Worm (Caenorhabditis elegans) whole organism, L4 larva: ENCODE data around the gene crm-1.

ENCODE experiments used
- F44E2.7 ChIP-seq: fragments of 200-800 bp; sonication (Bioruptor generic); IDR thresholded peaks from 2 replicates; pipeline ENCODE4 v2.1.2; 2022; ENCODE audit warnings: missing genetic modification characterization, missing compliant biosample characterization
- F49E8.2 ChIP-seq: sonication (generic microtip); optimal IDR thresholded peaks from 2 replicates; lab custom pipeline; 2016; ENCODE audit warnings: missing compliant biosample characterization, mild to moderate bottlenecking, missing genetic modification characterization, borderline replicate concordance
- Y105C5A.15 ChIP-seq: fragments of 200-800 bp; sonication (Bioruptor generic); IDR thresholded peaks from 2 replicates; pipeline ENCODE4 v1.3.6; 2022; ENCODE audit warnings: missing genetic modification characterization, missing compliant biosample characterization
- Y5F2A.4 ChIP-seq: fragments of 200-800 bp; sonication (Bioruptor generic); optimal IDR thresholded peaks from 2 replicates; lab custom pipeline; 2018; ENCODE audit warnings: mild to moderate bottlenecking, missing genetic modification characterization, missing compliant biosample characterization
- ZK337.2 ChIP-seq: fragments of 200-800 bp; sonication (Bioruptor generic); IDR thresholded peaks from 2 replicates; pipeline ENCODE4 v1.3.6; 2022; ENCODE audit warnings: missing genetic modification reagents, missing genetic modification characterization, missing compliant biosample characterization
- aha-1 ChIP-seq: fragments of 150-350 bp; peaks from one replicate; lab custom pipeline; 2014; ENCODE audit warnings: missing biosample characterization, missing genetic modification characterization
- aly-2 ChIP-seq: sonication (generic microtip); optimal IDR thresholded peaks from 2 replicates; lab custom pipeline; 2018; ENCODE audit warnings: missing biosample characterization, missing genetic modification characterization
- arid-1 ChIP-seq: fragments of 200-800 bp; sonication (Bioruptor generic); conservative IDR thresholded peaks from 2 replicates; pipeline ENCODE4 v1.3.6; 2022; ENCODE audit warnings: missing genetic modification reagents, missing genetic modification characterization, missing compliant biosample characterization
- ceh-32 ChIP-seq: sonication (generic microtip); optimal IDR thresholded peaks from 2 replicates; lab custom pipeline; 2016; ENCODE audit warnings: mild to moderate bottlenecking, missing genetic modification characterization, missing compliant biosample characterization; ENCODE audit not compliant: poor library complexity
- ceh-62 ChIP-seq: sonication (generic microtip); optimal IDR thresholded peaks from 2 replicates; lab custom pipeline; 2017; ENCODE audit warnings: missing biosample characterization, missing genetic modification characterization
- daf-16 ChIP-seq, 3 experiments: sonication (generic microtip); optimal IDR thresholded peaks; 2 replicates each; lab custom pipeline; 2016 to 2017; ENCODE audit warnings: missing genetic modification characterization in 3 of 3, missing genetic modification reagents in 3 of 3, mild to moderate bottlenecking in 2 of 3, missing compliant biosample characterization in 2 of 3, missing biosample characterization in 1 of 3, moderate library complexity in 1 of 3
- dmd-6 ChIP-seq: fragments of 200-800 bp; sonication (Bioruptor generic); IDR thresholded peaks from 2 replicates; pipeline ENCODE4 v1.3.6; 2022; ENCODE audit warnings: missing genetic modification reagents, missing genetic modification characterization, missing compliant biosample characterization
- dmd-8 ChIP-seq: fragments of 200-800 bp; sonication (Bioruptor generic); IDR thresholded peaks from 2 replicates; pipeline ENCODE4 v1.3.6; 2022; ENCODE audit warnings: missing genetic modification characterization, missing compliant biosample characterization
- dpl-1 ChIP-seq: fragments of 150-350 bp; optimal IDR thresholded peaks from 2 replicates; lab custom pipeline; 2014; ENCODE audit warnings: missing biosample characterization, missing genetic modification reagents, missing genetic modification characterization
- duxl-1 ChIP-seq: sonication (generic microtip); optimal IDR thresholded peaks from 2 replicates; lab custom pipeline; 2016; ENCODE audit warnings: mild to moderate bottlenecking, missing genetic modification characterization, moderate library complexity, missing compliant biosample characterization; ENCODE audit not compliant: poor library complexity
- dve-1 ChIP-seq: sonication (generic microtip); optimal IDR thresholded peaks from 2 replicates; lab custom pipeline; 2017; ENCODE audit warnings: antibody characterized with exemption, mild to moderate bottlenecking, missing genetic modification characterization, missing compliant biosample characterization; ENCODE audit not compliant: insufficient read depth
- egl-27 ChIP-seq: sonication (generic microtip); optimal IDR thresholded peaks from 3 replicates; lab custom pipeline; 2017; ENCODE audit warnings: missing biosample characterization, missing genetic modification reagents, missing genetic modification characterization
- lim-7 ChIP-seq: fragments of 200-800 bp; sonication (Bioruptor generic); IDR thresholded peaks from 2 replicates; pipeline ENCODE4 v1.3.6; 2022; ENCODE audit warnings: missing genetic modification characterization, missing compliant biosample characterization
- lin-1 ChIP-seq: fragments of 200-800 bp; sonication (Bioruptor generic); IDR thresholded peaks from 2 replicates; pipeline ENCODE4 v1.3.6; 2022; ENCODE audit warnings: missing genetic modification reagents, missing genetic modification characterization, missing compliant biosample characterization
- lin-29 ChIP-seq: fragments of 200-800 bp; sonication (Bioruptor generic); IDR thresholded peaks from 2 replicates; pipeline ENCODE4 v1.3.6; 2022; ENCODE audit warnings: missing genetic modification reagents, missing genetic modification characterization, missing compliant biosample characterization
- lin-39 ChIP-seq: fragments of 150-350 bp; optimal IDR thresholded peaks from 2 replicates; lab custom pipeline; 2014; ENCODE audit warnings: missing biosample characterization, missing genetic modification reagents, missing genetic modification characterization
- lir-3 ChIP-seq: sonication (generic microtip); optimal IDR thresholded peaks from 2 replicates; lab custom pipeline; 2016; ENCODE audit warnings: mild to moderate bottlenecking, missing genetic modification characterization, missing compliant biosample characterization
- lsy-2 ChIP-seq, 2 experiments: fragments of 150-350 bp in 1 of 2; sonication (generic microtip) in 1 of 2; optimal IDR thresholded peaks; 2 replicates each; lab custom pipeline; 2014 to 2017; ENCODE audit warnings: missing biosample characterization in 2 of 2, missing genetic modification characterization in 2 of 2
- madf-5 ChIP-seq, 2 experiments: fragments of 200-800 bp; sonication (Bioruptor generic); IDR thresholded peaks; 2 replicates each; pipeline ENCODE4 v1.3.6; 2022; ENCODE audit warnings: missing compliant biosample characterization in 2 of 2, missing genetic modification characterization in 2 of 2
- nhr-102 ChIP-seq: sonication (generic microtip); optimal IDR thresholded peaks from 2 replicates; lab custom pipeline; 2016; ENCODE audit warnings: mild to moderate bottlenecking, missing genetic modification characterization, moderate library complexity, missing compliant biosample characterization
- nhr-28 ChIP-seq: fragments of 150-350 bp; optimal IDR thresholded peaks from 2 replicates; lab custom pipeline; 2014; ENCODE audit warnings: missing biosample characterization, missing genetic modification characterization
- nhr-42 ChIP-seq: fragments of 200-800 bp; sonication (Bioruptor generic); IDR thresholded peaks from 2 replicates; pipeline ENCODE4 v1.3.6; 2022; ENCODE audit warnings: missing genetic modification characterization, missing compliant biosample characterization
- nhr-48 ChIP-seq: sonication (generic microtip); optimal IDR thresholded peaks from 2 replicates; lab custom pipeline; 2016; ENCODE audit warnings: mild to moderate bottlenecking, missing genetic modification characterization, missing compliant biosample characterization
- pha-4 ChIP-seq, 2 experiments: fragments of 150-350 bp in 1 of 2; fragments of 200-800 bp in 1 of 2; sonication (Bioruptor generic) in 1 of 2; IDR thresholded peaks in 1 of 2; optimal IDR thresholded peaks in 1 of 2; 2 replicates each; pipeline versions ENCODE4 v1.3.6 to Lab custom; 2014 to 2022; ENCODE audit warnings: missing genetic modification characterization in 2 of 2, missing genetic modification reagents in 2 of 2, missing biosample characterization in 1 of 2, missing compliant biosample characterization in 1 of 2
- rbr-2 ChIP-seq: sonication (generic microtip); optimal IDR thresholded peaks from 2 replicates; lab custom pipeline; 2016; ENCODE audit warnings: missing genotype, missing genetic modification characterization, missing compliant biosample characterization
- saeg-2 ChIP-seq: fragments of 200-800 bp; sonication (Bioruptor generic); IDR thresholded peaks from 2 replicates; pipeline ENCODE4 v1.3.6; 2022; ENCODE audit warnings: missing genetic modification reagents, missing genetic modification characterization, missing compliant biosample characterization
- sdz-12 ChIP-seq: fragments of 200-800 bp; sonication (Bioruptor generic); optimal IDR thresholded peaks from 2 replicates; lab custom pipeline; 2018; ENCODE audit warnings: mild to moderate bottlenecking, missing genetic modification characterization, missing compliant biosample characterization
- set-16 ChIP-seq: fragments of 200-800 bp; sonication (Bioruptor generic); IDR thresholded peaks from 2 replicates; pipeline ENCODE4 v1.3.6; 2022; ENCODE audit warnings: missing genetic modification reagents, missing genetic modification characterization, missing compliant biosample characterization
- skn-1 ChIP-seq: fragments of 150-350 bp; optimal IDR thresholded peaks from 2 replicates; lab custom pipeline; 2014; ENCODE audit warnings: missing biosample characterization, missing genetic modification characterization
- snpc-1.2 ChIP-seq: fragments of 200-800 bp; sonication (Bioruptor generic); IDR thresholded peaks from 2 replicates; pipeline ENCODE4 v1.3.6; 2022; ENCODE audit warnings: missing genetic modification reagents, missing genetic modification characterization, missing compliant biosample characterization
- spr-1 ChIP-seq: sonication (generic microtip); optimal IDR thresholded peaks from 2 replicates; lab custom pipeline; 2016; ENCODE audit warnings: mild to moderate bottlenecking, missing genetic modification characterization, missing compliant biosample characterization
- tra-1 ChIP-seq: fragments of 200-800 bp; sonication (Bioruptor generic); IDR thresholded peaks from 2 replicates; pipeline ENCODE4 v1.3.6; 2022; ENCODE audit warnings: missing genetic modification reagents, missing genetic modification characterization, missing compliant biosample characterization
- unc-39 ChIP-seq: sonication (generic microtip); optimal IDR thresholded peaks from 2 replicates; lab custom pipeline; 2017; ENCODE audit warnings: missing biosample characterization, missing genetic modification characterization
- ztf-11 ChIP-seq: fragments of 150-350 bp; optimal IDR thresholded peaks from 2 replicates; lab custom pipeline; 2014; ENCODE audit warnings: missing biosample characterization, missing genetic modification characterization

Gene crm-1

DNA sequence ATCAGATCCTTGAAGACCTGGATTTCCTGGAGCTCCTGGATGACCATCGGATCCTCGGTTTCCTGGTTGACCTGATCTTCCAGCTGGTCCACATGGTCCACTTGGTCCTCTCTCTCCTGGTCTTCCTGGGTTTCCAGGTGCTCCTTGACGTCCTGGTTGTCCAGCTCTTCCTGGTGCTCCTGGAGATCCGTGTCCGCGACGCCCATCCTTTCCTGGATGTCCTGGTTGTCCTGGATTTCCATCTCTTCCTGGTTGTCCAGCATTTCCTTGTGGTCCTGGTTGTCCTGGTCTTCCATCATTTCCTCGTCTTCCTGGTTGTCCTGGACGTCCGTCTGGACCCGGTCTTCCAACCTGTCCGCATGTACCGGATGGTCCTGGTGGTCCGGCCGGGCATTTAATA, 40.1 kb downstream of the crm-1 start:
- TF ChIP-seq set-16 (GFP tag; lab: Robert Waterston, UW) (peak; percentile 76; the same call in 1 of the 2 replicates), aha-1 (tag; lab: Kevin White, UChicago) (peak; percentile 14), snpc-1.2 (no peak)

DNA sequence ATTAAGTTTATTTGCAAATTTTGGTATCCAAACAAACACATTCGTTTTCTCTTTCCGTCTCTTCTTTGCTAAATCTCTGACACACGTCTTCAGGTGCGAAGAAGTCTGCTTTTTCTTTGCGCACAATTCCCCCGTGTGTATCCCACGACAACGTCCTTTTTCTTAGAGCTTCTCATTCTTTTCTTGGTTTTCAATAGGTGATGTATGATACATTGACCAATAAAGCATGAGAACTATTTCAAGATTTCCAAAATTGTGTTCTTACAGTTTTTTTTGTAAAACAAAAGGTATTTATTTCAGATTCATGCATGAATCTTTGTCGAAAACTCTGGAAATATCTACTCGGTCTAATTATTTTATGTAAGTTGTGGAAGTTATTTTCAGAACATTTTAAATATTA, 42.2 kb downstream of the crm-1 start, which contains the start of gene B0024.15:
Gene B0024.15, plus strand, starts transcription at position 301 of the 400 bp plus-strand sequence.
- TF ChIP-seq arid-1 (GFP tag; lab: Robert Waterston, UW): no peak
- TF ChIP-seq aha-1 (tag; lab: Kevin White, UChicago): peak; percentile 47

DNA sequence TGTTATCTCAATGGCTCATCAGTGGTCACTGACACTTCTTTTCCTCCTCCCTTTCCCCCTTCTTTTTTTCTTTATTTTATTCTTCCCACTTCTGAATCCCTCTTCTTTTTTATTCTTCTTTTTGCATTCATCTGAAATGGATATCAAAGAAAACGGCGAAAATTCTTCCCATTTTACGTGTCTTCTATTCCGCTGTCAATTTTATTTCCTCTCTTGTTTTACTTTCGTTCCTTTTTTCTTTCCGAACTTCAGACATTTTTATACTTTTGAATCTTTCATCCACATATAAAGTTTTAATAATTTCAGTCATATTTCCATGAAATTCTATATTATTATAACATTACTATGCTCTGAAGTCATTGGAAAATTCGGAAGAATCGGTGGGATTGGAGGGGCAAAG, 44.7 kb downstream of the crm-1 start, which contains the start of gene B0024.3:
Gene B0024.3, plus strand, starts transcription at position 301 of the 400 bp plus-strand sequence.
- TF ChIP-seq rbr-2 (tag; lab: Kevin White, UChicago) (no peak), unc-39 (tag; lab: Kevin White, UChicago) (no peak), Y105C5A.15 (no peak)

DNA sequence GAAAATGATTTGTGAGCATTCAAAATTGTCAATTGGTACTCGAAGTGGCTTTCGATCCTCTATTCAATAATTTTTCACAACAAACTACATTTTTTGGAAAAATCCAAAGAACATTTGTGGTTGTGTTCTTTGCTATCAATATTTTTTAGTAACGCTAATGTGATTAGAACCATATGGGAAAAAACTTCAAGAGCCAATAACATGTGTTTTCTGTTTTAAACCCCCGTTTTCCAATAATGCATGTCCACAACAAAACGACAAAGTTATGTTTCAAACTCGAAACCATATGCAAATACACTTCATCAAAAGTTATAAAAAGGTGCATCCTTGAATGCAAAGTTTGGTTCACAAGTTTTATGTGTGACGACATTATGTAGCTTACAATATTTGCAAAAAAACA, 46.1 kb downstream of the crm-1 start:
- TF ChIP-seq lir-3 (tag; lab: Kevin White, UChicago) (no peak), lin-39 (tag; lab: Kevin White, UChicago) (no peak), arid-1 (GFP tag; lab: Robert Waterston, UW) (no peak), nhr-48 (tag; lab: Kevin White, UChicago) (no peak), egl-27 (tag; lab: Kevin White, UChicago) (no peak), dpl-1 (no peak), nhr-102 (tag; lab: Kevin White, UChicago) (no peak), ceh-32 (tag; lab: Kevin White, UChicago) (no peak), skn-1 (tag; lab: Kevin White, UChicago) (no peak), sdz-12 (GFP tag; lab: Kevin White, UChicago) (no peak), ceh-62 (tag; lab: Kevin White, UChicago) (no peak), dmd-6 (GFP tag; lab: Robert Waterston, UW) (no peak), Y5F2A.4 (GFP tag; lab: Kevin White, UChicago) (no peak), Y105C5A.15 (no peak)

DNA sequence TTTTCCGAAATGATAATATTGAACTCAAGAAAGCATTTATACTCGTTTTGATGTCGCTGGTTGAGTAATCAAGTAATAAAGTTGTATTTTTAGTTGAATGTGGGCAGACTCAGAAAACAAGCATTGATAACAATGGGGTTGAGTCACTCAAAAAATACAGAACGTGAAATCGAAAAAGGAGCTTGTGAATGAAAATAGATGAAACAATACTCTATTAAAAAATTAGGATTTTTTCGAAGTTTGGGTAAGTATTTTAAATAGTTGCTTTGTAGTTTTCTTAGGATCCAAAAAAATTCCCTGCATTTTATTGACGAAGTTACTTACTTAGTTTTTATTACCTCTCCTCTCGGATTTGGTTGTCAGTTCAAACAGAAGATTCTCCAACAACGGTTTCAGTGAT, 48.5 kb downstream of the crm-1 start, which contains the start of gene lys-3:
Gene lys-3, minus strand, starts transcription at position 101 of the 400 bp plus-strand sequence.
- TF ChIP-seq tra-1: no peak
- no peak for TF ChIP-seq saeg-2 (GFP tag; lab: Robert Waterston, UW)
- no peak for TF ChIP-seq madf-5 (GFP tag; IDR thresholded peaks at IDR 0.05; lab: Robert Waterston, UW)
- TF ChIP-seq ZK337.2 (GFP tag; lab: Robert Waterston, UW): no peak
- TF ChIP-seq dmd-8 (GFP tag; lab: Robert Waterston, UW): no peak
- TF ChIP-seq nhr-28 (tag; lab: Kevin White, UChicago): no peak
- TF ChIP-seq lin-1 (GFP tag; lab: Robert Waterston, UW): no peak
- TF ChIP-seq, all 104 proteins: peak for 0

DNA sequence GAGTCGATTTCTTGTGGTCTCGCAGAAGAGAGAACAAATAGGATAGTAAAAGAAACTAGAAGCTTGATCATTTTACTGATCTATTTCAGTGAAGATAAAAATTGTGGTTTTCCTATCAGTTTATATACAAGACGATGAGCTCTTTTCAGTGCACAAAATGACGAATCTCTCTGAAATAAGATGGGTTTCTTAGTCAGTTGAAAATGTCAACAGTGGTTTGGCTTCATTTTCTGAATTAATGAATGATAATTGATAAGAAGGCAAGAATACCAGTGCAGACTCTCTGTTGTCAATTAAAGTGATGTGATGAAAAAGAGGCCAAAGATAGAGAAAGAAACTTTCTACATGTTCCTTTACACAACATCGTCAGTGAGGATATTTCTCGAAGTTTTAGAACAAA, 50.5 kb downstream of the crm-1 start, which contains the start of gene lys-2:
Gene lys-2, minus strand, starts transcription at position 101 of the 400 bp plus-strand sequence.
- TF ChIP-seq dmd-6 (GFP tag; lab: Robert Waterston, UW) (peak; percentile 80), lin-1 (GFP tag; lab: Robert Waterston, UW) (0 out of 2 replicates have a peak, but pooled peaks have one; percentile 32), lim-7 (GFP tag; lab: Robert Waterston, UW) (no peak), aly-2 (tag; lab: Kevin White, UChicago) (no peak), dve-1 (tag; lab: Kevin White, UChicago) (peak; percentile 39), F49E8.2 (tag; lab: Kevin White, UChicago) (no peak), duxl-1 (tag; lab: Kevin White, UChicago) (no peak), pha-4 (GFP tag; IDR thresholded peaks at IDR 0.05; lab: Robert Waterston, UW) (no peak), pha-4 (tag; optimal IDR thresholded peaks at IDR 0.05; lab: Kevin White, UChicago) (no peak), aha-1 (tag; lab: Kevin White, UChicago) (peak; percentile 29), lsy-2 (tag; optimal IDR thresholded peaks at IDR 0.05; lab: Kevin White, UChicago) (no peak), nhr-42 (no peak), F44E2.7 (GFP tag; lab: Robert Waterston, UW) (no peak), ceh-32 (tag; lab: Kevin White, UChicago) (no peak), nhr-28 (tag; lab: Kevin White, UChicago) (peak; percentile 82), spr-1 (tag; lab: Kevin White, UChicago) (no peak), egl-27 (tag; lab: Kevin White, UChicago) (no peak), ztf-11 (tag; lab: Kevin White, UChicago) (no peak), skn-1 (tag; lab: Kevin White, UChicago) (no peak), dpl-1 (no peak), lin-29 (no peak), sdz-12 (GFP tag; lab: Kevin White, UChicago) (no peak), daf-16 (GFP tag; optimal IDR thresholded peaks at IDR 0.05; lab: Kevin White, UChicago) (no peak), daf-16 (tag; optimal IDR thresholded peaks at IDR 0.05; lab: Kevin White, UChicago) (peak; percentile 94)
